Fruit fly (Drosophila melanogaster): Measurements from ENCODE around the gene Nepl19.

- TF ChIP-seq insv (optimal IDR thresholded peaks at IDR 0.05) = no peak
- TF ChIP-seq psq (optimal IDR thresholded peaks at IDR 0.05) = no peak
- no peak for TF ChIP-seq Myc (optimal IDR thresholded peaks at IDR 0.05)
These were observed 18.4 kb downstream of the Nepl19 start for dm6 chr3R:28861309-28862157.
